Fruit fly (Drosophila melanogaster) whole organism: ENCODE data around the gene Eato.

Experiments
- Dll ChIP-seq: fragments of >200 bp; optimal IDR thresholded peaks from 2 replicates; lab custom pipeline; 2017
- pan ChIP-seq: fragments of >200 bp; optimal IDR thresholded peaks from 2 replicates; lab custom pipeline; 2017
- usp ChIP-seq: fragments of >200 bp; optimal IDR thresholded peaks from 2 replicates; lab custom pipeline; 2017; ENCODE audit warnings: missing biosample characterization, missing genetic modification characterization, mixed read lengths

DNA sequence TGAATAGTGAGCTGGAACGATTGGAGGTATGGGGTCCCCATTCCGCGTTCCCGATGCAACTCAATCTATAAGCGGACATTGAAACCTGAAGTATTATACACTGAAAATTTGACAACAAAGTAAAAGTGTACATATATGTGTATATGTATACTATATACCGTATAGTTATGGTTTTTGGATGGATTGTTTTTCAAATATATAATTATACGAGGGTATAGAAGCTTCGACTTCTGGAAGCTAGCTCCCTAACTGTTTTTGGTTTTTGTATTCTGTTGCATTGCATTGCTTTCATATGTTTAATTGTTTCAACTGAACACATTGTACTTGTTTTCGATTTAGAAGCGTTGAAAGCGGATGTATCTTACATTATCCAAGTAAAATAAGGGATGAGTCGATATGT is 29.3 kb downstream of the Eato start, which contains the start of gene CG16888:
- no peak for TF ChIP-seq pan (lab: Kevin White, UChicago)
- TF ChIP-seq Dll (lab: Kevin White, UChicago) = no peak
- TF ChIP-seq usp = no peak
